Fruit fly (Drosophila melanogaster): ENCODE measurements around the gene Ccp84Ab.

- no peak for TF ChIP-seq CG17806 (tag; optimal IDR thresholded peaks at IDR 0.05)
- no peak for TF ChIP-seq fd96Ca (GFP tag; IDR thresholded peaks at IDR 0.05)
- no peak for TF ChIP-seq rn (GFP tag; IDR thresholded peaks at IDR 0.05)
- no peak for TF ChIP-seq Ets98B (GFP tag; IDR thresholded peaks at IDR 0.05)
- TF ChIP-seq Snoo (tag; optimal IDR thresholded peaks at IDR 0.05), result no peak
- TF ChIP-seq CG12605 (GFP tag; IDR thresholded peaks at IDR 0.05), result no peak
- TF ChIP-seq Pif1A (GFP tag; optimal IDR thresholded peaks at IDR 0.05), result no peak
Measured at dm6 chr3R:6751467-6752155, 48.9 kb upstream of the Ccp84Ab start.
